Fruit fly (Drosophila melanogaster) whole organism, pupa: Measurements from ENCODE around the gene Ada1-2.

Experiments
- CG10348 ChIP-seq: fragments of 200-800 bp; sonication (Bioruptor generic); IDR thresholded peaks from 2 replicates; pipeline ENCODE4 v1.3.6; 2022; ENCODE audit warnings: missing biosample characterization, missing genetic modification characterization
- CG12605 ChIP-seq: fragments of 200-800 bp; sonication (Bioruptor generic); IDR thresholded peaks from 2 replicates; pipeline ENCODE4 v1.3.6; 2022; ENCODE audit warnings: missing biosample characterization, missing genetic modification characterization
- CG13204 ChIP-seq: fragments of 200-800 bp; sonication (Bioruptor generic); optimal IDR thresholded peaks from 2 replicates; lab custom pipeline; 2018; ENCODE audit warnings: missing biosample characterization, mild to moderate bottlenecking, missing genetic modification characterization, moderate library complexity
- CG14655 ChIP-seq: fragments of 200-800 bp; sonication (Bioruptor generic); optimal IDR thresholded peaks from 3 replicates; lab custom pipeline; 2017; ENCODE audit warnings: mild to moderate bottlenecking, missing biosample characterization, missing genetic modification reagents, missing genetic modification characterization
- CG15710 ChIP-seq: fragments of 200-800 bp; sonication (Bioruptor generic); optimal IDR thresholded peaks from 2 replicates; lab custom pipeline; 2018; ENCODE audit warnings: missing biosample characterization, mild to moderate bottlenecking, missing genetic modification characterization, moderate library complexity
- CG17806 ChIP-seq: fragments of 200-800 bp; sonication (Bioruptor generic); optimal IDR thresholded peaks from 2 replicates; lab custom pipeline; 2018; ENCODE audit warnings: missing biosample characterization, mild to moderate bottlenecking, missing genetic modification characterization, moderate library complexity
- CG32121 ChIP-seq: fragments of 200-800 bp; sonication (Bioruptor generic); IDR thresholded peaks from 2 replicates; pipeline ENCODE4 v1.3.6; 2022; ENCODE audit warnings: missing biosample characterization, missing genetic modification characterization
- CG34367 ChIP-seq: fragments of 200-800 bp; sonication (Bioruptor generic); optimal IDR thresholded peaks from 2 replicates; lab custom pipeline; 2018; ENCODE audit warnings: missing biosample characterization, mild to moderate bottlenecking, missing genetic modification characterization
- CG4496 ChIP-seq: fragments of 200-800 bp; sonication (Bioruptor generic); IDR thresholded peaks from 3 replicates; pipeline ENCODE4 v1.3.6; 2022; ENCODE audit warnings: missing biosample characterization, missing genetic modification characterization
- CG8159 ChIP-seq: fragments of 200-800 bp; sonication (Bioruptor generic); optimal IDR thresholded peaks from 3 replicates; lab custom pipeline; 2018; ENCODE audit warnings: missing biosample characterization, mild to moderate bottlenecking, missing genetic modification characterization, moderate library complexity
- CG8301 ChIP-seq: fragments of 200-800 bp; sonication (Bioruptor generic); optimal IDR thresholded peaks from 2 replicates; lab custom pipeline; 2018; ENCODE audit warnings: missing biosample characterization, mild to moderate bottlenecking, missing genetic modification characterization
- CG9948 ChIP-seq: fragments of 200-800 bp; sonication (Bioruptor generic); optimal IDR thresholded peaks from 2 replicates; lab custom pipeline; 2018; ENCODE audit warnings: missing biosample characterization, mild to moderate bottlenecking, missing genetic modification characterization, moderate library complexity
- D1 ChIP-seq: fragments of 200-800 bp; sonication (Bioruptor generic); optimal IDR thresholded peaks from 2 replicates; lab custom pipeline; 2018; ENCODE audit warnings: missing biosample characterization, mild to moderate bottlenecking, missing genetic modification characterization, moderate library complexity
- EcR ChIP-seq: fragments of 200-800 bp; sonication (Bioruptor generic); optimal IDR thresholded peaks from 3 replicates; lab custom pipeline; 2019; ENCODE audit warnings: missing biosample characterization, missing genetic modification characterization, mild to moderate bottlenecking, moderate library complexity, missing genetic modification reagents
- Ets98B ChIP-seq: fragments of 200-800 bp; sonication (Bioruptor generic); IDR thresholded peaks from 2 replicates; pipeline ENCODE4 v1.3.6; 2022; ENCODE audit warnings: missing biosample characterization, missing genetic modification characterization
- Pif1A ChIP-seq: fragments of 200-800 bp; sonication (Bioruptor generic); optimal IDR thresholded peaks from 3 replicates; lab custom pipeline; 2016; ENCODE audit warnings: missing biosample characterization, missing genetic modification characterization
- Pif1B ChIP-seq: fragments of 200-800 bp; sonication (Bioruptor generic); optimal IDR thresholded peaks from 3 replicates; lab custom pipeline; 2016; ENCODE audit warnings: missing biosample characterization, missing genetic modification characterization
- Snoo ChIP-seq: fragments of 200-800 bp; sonication (Bioruptor generic); optimal IDR thresholded peaks from 3 replicates; lab custom pipeline; 2017; ENCODE audit warnings: missing biosample characterization, mild to moderate bottlenecking, missing genetic modification characterization, inconsistent platforms
- fd96Ca ChIP-seq: fragments of 200-800 bp; sonication (Bioruptor generic); IDR thresholded peaks from 3 replicates; pipeline ENCODE4 v1.3.6; 2022; ENCODE audit warnings: missing biosample characterization, missing genetic modification characterization
- gl ChIP-seq: fragments of 200-800 bp; sonication (Bioruptor generic); optimal IDR thresholded peaks from 2 replicates; lab custom pipeline; 2018; ENCODE audit warnings: missing biosample characterization, mild to moderate bottlenecking, missing genetic modification characterization
- rn ChIP-seq: fragments of 200-800 bp; sonication (Bioruptor generic); IDR thresholded peaks from 2 replicates; pipeline ENCODE4 v1.3.6; 2022; ENCODE audit warnings: missing biosample characterization, missing genetic modification characterization

Gene Ada1-2

dm6 chr2L:12029594-12030197 is 37.0 kb downstream of the Ada1-2 start:
- TF ChIP-seq Pif1B (GFP tag; lab: Kevin White, UChicago) (no peak), CG9948 (tag; lab: Kevin White, UChicago) (no peak), CG14655 (no peak), rn (GFP tag; lab: Robert Waterston, UW) (no peak), fd96Ca (no peak), Pif1A (GFP tag; lab: Kevin White, UChicago) (no peak), CG8301 (no peak), CG34367 (no peak), CG8159 (tag; lab: Kevin White, UChicago) (no peak)

- TF ChIP-seq CG14655 (no peak), CG13204 (GFP tag; lab: Kevin White, UChicago) (no peak), EcR (GFP tag; lab: Kevin White, UChicago) (no peak), CG17806 (tag; lab: Kevin White, UChicago) (no peak), Pif1B (GFP tag; lab: Kevin White, UChicago) (no peak), CG10348 (no peak), fd96Ca (no peak), CG15710 (tag; lab: Kevin White, UChicago) (no peak), rn (GFP tag; lab: Robert Waterston, UW) (no peak), Pif1A (GFP tag; lab: Kevin White, UChicago) (no peak), D1 (tag; lab: Kevin White, UChicago) (no peak), Snoo (no peak), CG4496 (no peak)
Measured at dm6 chr2L:12030552-12031131, 37.9 kb downstream of the Ada1-2 start.

- TF ChIP-seq Pif1B (GFP tag; lab: Kevin White, UChicago), result no peak
- no peak for TF ChIP-seq CG17806 (tag; lab: Kevin White, UChicago)
- TF ChIP-seq CG4496, result no peak
- TF ChIP-seq CG8301, result no peak
- TF ChIP-seq Pif1A (GFP tag; lab: Kevin White, UChicago), result no peak
- no peak for TF ChIP-seq CG32121 (GFP tag; lab: Robert Waterston, UW)
- no peak for TF ChIP-seq CG9948 (tag; lab: Kevin White, UChicago)
- TF ChIP-seq CG10348, result no peak
- TF ChIP-seq D1 (tag; lab: Kevin White, UChicago), result no peak
- no peak for TF ChIP-seq CG13204 (GFP tag; lab: Kevin White, UChicago)
- TF ChIP-seq gl (tag; lab: Kevin White, UChicago), result no peak
Measured at dm6 chr2L:12033890-12034289, 41.2 kb downstream of the Ada1-2 start, which contains the start of gene CG18788. CG18788 (plus strand) TSS chr2L:12034190.

dm6 chr2L:12038177-12038581 is 45.5 kb downstream of the Ada1-2 start, which contains the start of gene Tom70:
Tom70 (minus strand) TSS chr2L:12038511.
- TF ChIP-seq Snoo (no peak), gl (tag; lab: Kevin White, UChicago) (no peak), CG4496 (no peak), CG14655 (no peak), fd96Ca (no peak), CG9948 (tag; lab: Kevin White, UChicago) (no peak), rn (GFP tag; lab: Robert Waterston, UW) (no peak), Ets98B (GFP tag; lab: Robert Waterston, UW) (no peak), Pif1B (GFP tag; lab: Kevin White, UChicago) (no peak), CG34367 (no peak)

- TF ChIP-seq fd96Ca (no peak), CG8301 (no peak), CG13204 (GFP tag; lab: Kevin White, UChicago) (no peak), gl (tag; lab: Kevin White, UChicago) (no peak), CG32121 (GFP tag; lab: Robert Waterston, UW) (no peak), CG15710 (tag; lab: Kevin White, UChicago) (no peak), CG17806 (tag; lab: Kevin White, UChicago) (no peak), EcR (GFP tag; lab: Kevin White, UChicago) (no peak), Pif1B (GFP tag; lab: Kevin White, UChicago) (no peak), CG4496 (no peak), Snoo (no peak), CG12605 (GFP tag; lab: Robert Waterston, UW) (no peak), CG14655 (no peak), CG8159 (tag; lab: Kevin White, UChicago) (no peak), Ets98B (GFP tag; lab: Robert Waterston, UW) (no peak)
Measured at dm6 chr2L:12040510-12040909, 47.8 kb downstream of the Ada1-2 start, which contains the start of gene CG6766. CG6766 (minus strand) TSS chr2L:12040689.
